Worm (Caenorhabditis elegans) whole organism, L3 larva: ENCODE results near the gene Y38E10A.9.

Source experiments
- ZK546.5 ChIP-seq: sonication (generic microtip); optimal IDR thresholded peaks from 2 replicates; lab custom pipeline; 2017; ENCODE audit warnings: missing biosample characterization, missing genetic modification characterization
- aly-2 ChIP-seq: fragments of 150-350 bp; optimal IDR thresholded peaks from 2 replicates; lab custom pipeline; 2014; ENCODE audit warnings: missing biosample characterization, missing genetic modification characterization
- ceh-16 ChIP-seq: sonication (generic microtip); optimal IDR thresholded peaks from 2 replicates; lab custom pipeline; 2017; ENCODE audit warnings: missing biosample characterization, missing genetic modification characterization
- ceh-28 ChIP-seq: fragments of 150-350 bp; optimal IDR thresholded peaks from 2 replicates; lab custom pipeline; 2014; ENCODE audit warnings: missing biosample characterization, missing genetic modification reagents, missing genetic modification characterization
- ceh-82 ChIP-seq: fragments of 150-350 bp; optimal IDR thresholded peaks from 2 replicates; lab custom pipeline; 2014; ENCODE audit warnings: missing biosample characterization, missing genetic modification characterization
- ceh-9 ChIP-seq: sonication (generic microtip); optimal IDR thresholded peaks from 2 replicates; lab custom pipeline; 2018; ENCODE audit warnings: missing biosample characterization, missing genetic modification characterization
- daf-12 ChIP-seq: fragments of 150-350 bp; optimal IDR thresholded peaks from 2 replicates; lab custom pipeline; 2014; ENCODE audit warnings: missing biosample characterization, missing genetic modification reagents, missing genetic modification characterization
- egl-27 ChIP-seq: sonication (generic microtip); optimal IDR thresholded peaks from 4 replicates; lab custom pipeline; 2017; ENCODE audit warnings: missing biosample characterization, missing genetic modification reagents, missing genetic modification characterization
- egl-5 ChIP-seq: fragments of 150-350 bp; optimal IDR thresholded peaks from 2 replicates; lab custom pipeline; 2017; ENCODE audit warnings: missing biosample characterization, missing genetic modification reagents, missing genetic modification characterization, inconsistent platforms
- elt-1 ChIP-seq: fragments of 150-350 bp; optimal IDR thresholded peaks from 2 replicates; lab custom pipeline; 2014; ENCODE audit warnings: missing biosample characterization, missing genetic modification characterization
- elt-3 ChIP-seq, 3 experiments: fragments of 150-350 bp in 1 of 3; sonication (generic microtip) in 2 of 3; optimal IDR thresholded peaks; 2 replicates in 2 of 3; 4 replicates in 1 of 3; lab custom pipeline; 2014 to 2017; ENCODE audit warnings: missing biosample characterization in 3 of 3, missing genetic modification characterization in 3 of 3
- eor-1 ChIP-seq, 2 experiments: fragments of 150-350 bp; optimal IDR thresholded peaks; 2 replicates each; lab custom pipeline; 2014 to 2018; ENCODE audit warnings: missing biosample characterization in 2 of 2, missing genetic modification characterization in 2 of 2
- fkh-10 ChIP-seq: sonication (generic microtip); optimal IDR thresholded peaks from 2 replicates; lab custom pipeline; 2017; ENCODE audit warnings: missing biosample characterization, missing genetic modification reagents, missing genetic modification characterization
- fkh-2 ChIP-seq: fragments of 150-350 bp; optimal IDR thresholded peaks from 2 replicates; lab custom pipeline; 2014; ENCODE audit warnings: missing biosample characterization, missing genetic modification reagents, missing genetic modification characterization
- fos-1 ChIP-seq: fragments of 150-350 bp; optimal IDR thresholded peaks from 2 replicates; lab custom pipeline; 2014; ENCODE audit warnings: missing biosample characterization, missing genetic modification characterization
- hmg-11 ChIP-seq: sonication (generic microtip); optimal IDR thresholded peaks from 2 replicates; lab custom pipeline; 2016; ENCODE audit warnings: missing genetic modification characterization, missing compliant biosample characterization
- lin-15B ChIP-seq: fragments of 150-350 bp; optimal IDR thresholded peaks from 2 replicates; lab custom pipeline; 2014; ENCODE audit warnings: missing biosample characterization, missing genetic modification characterization
- lsy-12 ChIP-seq: sonication (generic microtip); optimal IDR thresholded peaks from 2 replicates; lab custom pipeline; 2016; ENCODE audit warnings: mild to moderate bottlenecking, missing genetic modification characterization, missing compliant biosample characterization
- mdl-1 ChIP-seq: fragments of 150-350 bp; optimal IDR thresholded peaks from 2 replicates; lab custom pipeline; 2014; ENCODE audit warnings: missing biosample characterization, missing genetic modification characterization
- mml-1 ChIP-seq: fragments of 150-350 bp; sonication (generic microtip); optimal IDR thresholded peaks from 3 replicates; lab custom pipeline; 2014; ENCODE audit warnings: missing biosample characterization, missing genetic modification characterization
- nfya-1 ChIP-seq: sonication (generic microtip); optimal IDR thresholded peaks from 2 replicates; lab custom pipeline; 2017; ENCODE audit warnings: missing genetic modification characterization, mild to moderate bottlenecking, missing compliant biosample characterization, antibody characterized with exemption, moderate library complexity; ENCODE audit not compliant: insufficient read depth
- nhr-12 ChIP-seq: fragments of 150-350 bp; optimal IDR thresholded peaks from 2 replicates; lab custom pipeline; 2014; ENCODE audit warnings: missing biosample characterization, missing genetic modification characterization
- nhr-23 ChIP-seq: fragments of 150-350 bp; optimal IDR thresholded peaks from 2 replicates; lab custom pipeline; 2014; ENCODE audit warnings: missing biosample characterization, missing genetic modification reagents, missing genetic modification characterization
- nhr-28 ChIP-seq: fragments of 150-350 bp; optimal IDR thresholded peaks from 2 replicates; lab custom pipeline; 2014; ENCODE audit warnings: missing biosample characterization, missing genetic modification characterization
- nhr-76 ChIP-seq: fragments of 150-350 bp; sonication (generic microtip); optimal IDR thresholded peaks from 5 replicates; lab custom pipeline; 2014; ENCODE audit warnings: missing biosample characterization, missing genetic modification characterization
- nhr-77 ChIP-seq: fragments of 150-350 bp; optimal IDR thresholded peaks from 2 replicates; lab custom pipeline; 2014; ENCODE audit warnings: missing biosample characterization, missing genetic modification characterization
- pha-4 ChIP-seq: fragments of 150-350 bp; optimal IDR thresholded peaks from 2 replicates; lab custom pipeline; 2014; ENCODE audit warnings: missing biosample characterization, missing genetic modification reagents, missing genetic modification characterization
- sea-2 ChIP-seq: fragments of 150-350 bp; sonication (generic microtip); optimal IDR thresholded peaks from 4 replicates; lab custom pipeline; 2014; ENCODE audit warnings: missing biosample characterization, missing genetic modification reagents, missing genetic modification characterization
- skn-1 ChIP-seq: fragments of 150-350 bp; optimal IDR thresholded peaks from 2 replicates; lab custom pipeline; 2014; ENCODE audit warnings: missing biosample characterization, missing genetic modification characterization
- snpc-4 ChIP-seq: fragments of 150-350 bp; optimal IDR thresholded peaks from 2 replicates; lab custom pipeline; 2014; ENCODE audit warnings: missing biosample characterization, missing genetic modification characterization
- tbx-2 ChIP-seq: sonication (generic microtip); optimal IDR thresholded peaks from 2 replicates; lab custom pipeline; 2016; ENCODE audit warnings: mild to moderate bottlenecking, missing genetic modification characterization, missing compliant biosample characterization
- unc-39 ChIP-seq: sonication (generic microtip); optimal IDR thresholded peaks from 4 replicates; lab custom pipeline; 2017; ENCODE audit warnings: missing biosample characterization, missing genetic modification characterization
- unc-62 ChIP-seq: fragments of 150-350 bp; sonication (generic microtip); optimal IDR thresholded peaks from 4 replicates; lab custom pipeline; 2014; ENCODE audit warnings: missing biosample characterization, missing genetic modification reagents, missing genetic modification characterization
- zag-1 ChIP-seq: fragments of 150-350 bp; optimal IDR thresholded peaks from 2 replicates; lab custom pipeline; 2014; ENCODE audit warnings: missing biosample characterization, missing genetic modification characterization
- ztf-11 ChIP-seq: fragments of 150-350 bp; optimal IDR thresholded peaks from 2 replicates; lab custom pipeline; 2014; ENCODE audit warnings: missing biosample characterization, missing genetic modification characterization
- ztf-4 ChIP-seq: fragments of 150-350 bp; optimal IDR thresholded peaks from 2 replicates; lab custom pipeline; 2014; ENCODE audit warnings: missing biosample characterization, missing genetic modification characterization

The Y38E10A.9 gene

DNA sequence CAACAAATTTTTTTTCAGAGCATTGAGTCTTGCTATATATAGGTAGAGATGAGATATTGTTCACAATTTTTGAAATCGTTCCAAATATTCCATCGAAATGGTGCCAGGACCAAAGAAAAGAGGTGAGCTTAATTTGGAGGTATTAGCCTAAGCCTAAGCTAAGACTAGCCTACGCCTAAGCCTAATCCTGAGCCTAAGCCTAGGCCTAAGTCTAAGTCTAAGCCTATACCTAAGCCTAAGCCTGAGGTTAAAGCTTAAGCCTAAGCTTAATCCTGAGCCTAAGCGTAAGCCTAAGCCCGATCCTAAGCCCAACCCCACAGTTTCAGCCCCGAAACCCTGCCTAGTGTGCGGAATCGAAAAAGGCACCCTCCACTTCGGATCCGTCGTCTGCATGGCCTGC lies 27.8 kb downstream of the Y38E10A.9 start, which contains the start of gene nhr-234:
Gene nhr-234 (plus strand): TSS at position 77 of the 400 bp plus-strand sequence.
- no peak for TF ChIP-seq tbx-2
- TF ChIP-seq ceh-9 (tag; lab: Kevin White, UChicago): no peak
- TF ChIP-seq fkh-2 (tag; lab: Kevin White, UChicago): no peak
- no peak for TF ChIP-seq ceh-28 (tag; lab: Kevin White, UChicago)
- TF ChIP-seq ztf-4 (tag; lab: Kevin White, UChicago): no peak
- TF ChIP-seq nhr-23 (tag; lab: Kevin White, UChicago): no peak
- TF ChIP-seq fos-1 (tag; lab: Kevin White, UChicago): no peak
- no peak for TF ChIP-seq elt-3 (tag; optimal IDR thresholded peaks at IDR 0.05; lab: Kevin White, UChicago)
- TF ChIP-seq zag-1 (tag; lab: Kevin White, UChicago): no peak
- no peak for TF ChIP-seq mml-1 (tag; lab: Kevin White, UChicago)
- no peak for TF ChIP-seq egl-27
- no peak for TF ChIP-seq skn-1
- no peak for TF ChIP-seq nfya-1 (tag; lab: Kevin White, UChicago)
- no peak for TF ChIP-seq daf-12 (tag; lab: Kevin White, UChicago)
- no peak for TF ChIP-seq ZK546.5 (tag; lab: Kevin White, UChicago)
- TF ChIP-seq ztf-11 (tag; lab: Kevin White, UChicago): no peak
- TF ChIP-seq elt-1 (tag; lab: Kevin White, UChicago): no peak
- TF ChIP-seq hmg-11 (tag; lab: Kevin White, UChicago): no peak
- TF ChIP-seq nhr-28 (tag; lab: Kevin White, UChicago): no peak
- TF ChIP-seq, all 47 proteins: peak for 0

ce11 chrII:12640370-12640769 lies 31.6 kb downstream of the Y38E10A.9 start, which contains the start of gene nhr-235:
nhr-235 (plus strand) TSS chrII:12640670.
- no peak for TF ChIP-seq zag-1 (tag; lab: Kevin White, UChicago)
- no peak for TF ChIP-seq elt-1 (tag; lab: Kevin White, UChicago)
- no peak for TF ChIP-seq snpc-4 (tag; lab: Kevin White, UChicago)
- TF ChIP-seq ZK546.5 (tag; lab: Kevin White, UChicago): no peak
- TF ChIP-seq egl-5 (tag; lab: Kevin White, UChicago): no peak
- no peak for TF ChIP-seq ceh-9 (tag; lab: Kevin White, UChicago)
- TF ChIP-seq fkh-10 (GFP tag; lab: Kevin White, UChicago): no peak

DNA sequence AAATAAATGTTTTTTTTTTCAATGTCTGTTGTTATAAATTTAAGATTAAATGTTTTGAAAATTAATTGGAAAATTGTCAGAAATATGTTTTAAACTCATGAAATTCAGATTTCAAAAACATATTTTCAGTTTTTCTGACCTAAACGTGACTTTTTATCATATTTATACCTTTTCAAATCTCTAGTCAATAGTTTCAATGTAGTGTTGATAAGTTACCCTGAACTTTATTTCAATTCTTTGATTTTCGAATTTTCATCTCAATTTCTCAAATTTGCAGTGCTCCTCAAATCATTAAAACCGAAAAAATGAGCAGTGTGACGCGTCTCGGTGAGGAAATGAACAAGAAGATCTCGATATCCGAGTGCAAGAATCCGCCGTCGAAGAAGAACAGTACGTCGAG lies 45.7 kb downstream of the Y38E10A.9 start, which contains the start of gene rgs-4:
Gene rgs-4 (plus strand): TSS at position 301 of the 400 bp plus-strand sequence.
- TF ChIP-seq ztf-4 (tag; lab: Kevin White, UChicago) (no peak), mdl-1 (tag; lab: Kevin White, UChicago) (no peak), hmg-11 (tag; lab: Kevin White, UChicago) (no peak), fkh-2 (tag; lab: Kevin White, UChicago) (no peak), ceh-82 (tag; lab: Kevin White, UChicago) (no peak), nhr-76 (no peak), fkh-10 (GFP tag; lab: Kevin White, UChicago) (no peak), ztf-11 (tag; lab: Kevin White, UChicago) (no peak), eor-1 (tag; optimal IDR thresholded peaks at IDR 0.05; lab: Kevin White, UChicago) (no peak), ZK546.5 (tag; lab: Kevin White, UChicago) (no peak), aly-2 (no peak), nhr-77 (tag; lab: Kevin White, UChicago) (no peak), skn-1 (no peak), lin-15B (tag; lab: Kevin White, UChicago) (no peak), nhr-12 (tag; lab: Kevin White, UChicago) (no peak)

DNA sequence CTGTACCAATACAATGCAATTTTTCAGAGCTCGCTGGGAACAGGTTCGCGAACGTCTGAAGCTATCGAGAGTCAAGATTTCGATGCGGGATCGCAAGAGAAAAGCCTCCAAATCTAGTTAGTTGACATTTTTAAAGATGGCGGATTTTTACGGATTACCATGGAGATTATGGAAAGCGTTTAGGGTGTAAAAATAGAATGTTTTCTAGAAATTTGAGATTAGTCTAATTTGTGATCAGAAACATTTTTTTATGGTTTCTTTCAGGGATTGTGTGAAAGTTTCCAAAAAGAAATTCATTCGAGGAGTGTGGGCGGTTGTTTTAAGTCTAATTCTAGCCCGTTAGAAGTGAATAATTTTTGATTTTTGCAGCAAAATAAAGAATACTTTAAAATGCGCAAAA lies 47.1 kb downstream of the Y38E10A.9 start:
- no peak for TF ChIP-seq unc-62
- TF ChIP-seq nfya-1 (tag; lab: Kevin White, UChicago): no peak
- TF ChIP-seq skn-1: no peak

- no peak for TF ChIP-seq snpc-4 (tag; lab: Kevin White, UChicago)
- no peak for TF ChIP-seq nhr-76
- no peak for TF ChIP-seq aly-2
- no peak for TF ChIP-seq ZK546.5 (tag; lab: Kevin White, UChicago)
- no peak for TF ChIP-seq tbx-2
- TF ChIP-seq ceh-16: no peak
- TF ChIP-seq zag-1 (tag; lab: Kevin White, UChicago): no peak
- TF ChIP-seq unc-39 (tag; lab: Kevin White, UChicago): no peak
- no peak for TF ChIP-seq ceh-9 (tag; lab: Kevin White, UChicago)
- no peak for TF ChIP-seq nhr-77 (tag; lab: Kevin White, UChicago)
- TF ChIP-seq ztf-4 (tag; lab: Kevin White, UChicago): no peak
- no peak for TF ChIP-seq sea-2 (GFP tag; lab: Kevin White, UChicago)
- TF ChIP-seq daf-12 (tag; lab: Kevin White, UChicago): no peak
- no peak for TF ChIP-seq pha-4
- TF ChIP-seq nfya-1 (tag; lab: Kevin White, UChicago): no peak
- no peak for TF ChIP-seq lsy-12 (tag; lab: Kevin White, UChicago)
- TF ChIP-seq, all 47 proteins: peak for 0
These were observed 48.9 kb downstream of the Y38E10A.9 start for ce11 chrII:12657620-12658019.
